Fruit fly (Drosophila melanogaster) whole organism, prepupa: ENCODE data around the gene Rpt4R.

Source experiments
- Blimp-1 ChIP-seq: fragments of 200-800 bp; sonication (Bioruptor generic); optimal IDR thresholded peaks from 3 replicates; lab custom pipeline; 2017; ENCODE audit warnings: missing biosample characterization, missing genetic modification characterization, mild to moderate bottlenecking, moderate library complexity, missing genetic modification reagents
- CG10669 ChIP-seq: fragments of 200-800 bp; sonication (Bioruptor generic); optimal IDR thresholded peaks from 3 replicates; lab custom pipeline; 2018; ENCODE audit warnings: missing biosample characterization, mild to moderate bottlenecking, missing genetic modification characterization, moderate library complexity
- Gug ChIP-seq: fragments of 200-800 bp; sonication (Bioruptor generic); IDR thresholded peaks from 2 replicates; pipeline ENCODE4 v1.3.6; 2022; ENCODE audit warnings: missing biosample characterization, missing genetic modification characterization
- Met ChIP-seq: fragments of 200-800 bp; sonication (Bioruptor generic); optimal IDR thresholded peaks from 3 replicates; lab custom pipeline; 2016; ENCODE audit warnings: missing biosample characterization, missing genetic modification characterization
- Sox102F ChIP-seq: fragments of 200-800 bp; sonication (Bioruptor generic); optimal IDR thresholded peaks from 2 replicates; lab custom pipeline; 2016; ENCODE audit warnings: missing biosample characterization, mild to moderate bottlenecking, missing genetic modification characterization
- Sox15 ChIP-seq: fragments of 200-800 bp; sonication (Bioruptor generic); optimal IDR thresholded peaks from 3 replicates; lab custom pipeline; 2016; ENCODE audit warnings: missing biosample characterization, missing genetic modification characterization
- pdm3 ChIP-seq: fragments of 200-800 bp; sonication (Bioruptor generic); optimal IDR thresholded peaks from 3 replicates; lab custom pipeline; 2016; ENCODE audit warnings: missing biosample characterization, missing genetic modification characterization

dm6 chr3L:11925382-11925781 is 16.3 kb upstream of the Rpt4R start:
- TF ChIP-seq Sox102F (GFP tag; lab: Kevin White, UChicago) (no peak), Gug (no peak), Sox15 (no peak), Blimp-1 (GFP tag; lab: Kevin White, UChicago) (no peak), Met (GFP tag; lab: Kevin White, UChicago) (no peak), CG10669 (GFP tag; lab: Kevin White, UChicago) (no peak), pdm3 (GFP tag; lab: Kevin White, UChicago) (no peak)
